Worm (Caenorhabditis elegans): ENCODE results near the gene nrde-2.

The nrde-2 gene

ce11 chrII:10270052-10270451 lies 22.6 kb upstream of the nrde-2 start, which contains the start of gene F54B3.2:
Gene F54B3.2 (minus strand): TSS chrII:10270152.
- TF ChIP-seq lin-39 (tag; optimal IDR thresholded peaks at IDR 0.05), result no peak
- TF ChIP-seq mab-9 (GFP tag; IDR thresholded peaks at IDR 0.05), result no peak
- no peak for TF ChIP-seq ama-1 (optimal IDR thresholded peaks at IDR 0.05)
- no peak for TF ChIP-seq lin-13 (GFP tag; optimal IDR thresholded peaks at IDR 0.05)
- no peak for TF ChIP-seq nhr-90 (tag; optimal IDR thresholded peaks at IDR 0.05; ENCODE audit: poor library complexity)
- no peak for TF ChIP-seq unc-86 (tag; optimal IDR thresholded peaks at IDR 0.05)

- TF ChIP-seq irx-1 (tag; optimal IDR thresholded peaks at IDR 0.05), result no peak
- no peak for TF ChIP-seq egl-27 (tag; optimal IDR thresholded peaks at IDR 0.05)
- TF ChIP-seq efl-3 (GFP tag; optimal IDR thresholded peaks at IDR 0.05), result no peak
- TF ChIP-seq unc-62 (GFP tag; optimal IDR thresholded peaks at IDR 0.05), result no peak
- no peak for TF ChIP-seq skn-1 (tag; optimal IDR thresholded peaks at IDR 0.05)
- TF ChIP-seq lin-39 (tag; optimal IDR thresholded peaks at IDR 0.05), result no peak
- no peak for TF ChIP-seq jun-1 (tag; optimal IDR thresholded peaks at IDR 0.05)
- TF ChIP-seq hlh-17 (GFP tag; optimal IDR thresholded peaks at IDR 0.05; ENCODE audit: borderline replicate concordance), result no peak
- no peak for TF ChIP-seq ceh-63 (GFP tag; optimal IDR thresholded peaks at IDR 0.05)
- TF ChIP-seq ces-1 (GFP tag; optimal IDR thresholded peaks at IDR 0.05), result no peak
- no peak for TF ChIP-seq ztf-4 (tag; optimal IDR thresholded peaks at IDR 0.05)
- no peak for TF ChIP-seq fkh-8 (tag; optimal IDR thresholded peaks at IDR 0.05)
- no peak for TF ChIP-seq swsn-7 (tag; optimal IDR thresholded peaks at IDR 0.05)
- TF ChIP-seq hpl-2 (GFP tag; optimal IDR thresholded peaks at IDR 0.05), result no peak
- no peak for TF ChIP-seq efl-1 (optimal IDR thresholded peaks at IDR 0.05)
- no peak for TF ChIP-seq efl-1 (GFP tag; optimal IDR thresholded peaks at IDR 0.05 in 1 of 2)
- TF ChIP-seq ceh-88 (GFP tag; IDR thresholded peaks at IDR 0.05), result no peak
- no peak for TF ChIP-seq unc-30 (tag; optimal IDR thresholded peaks at IDR 0.05)
Observed at ce11 chrII:10261261-10261660, 13.8 kb upstream of the nrde-2 start.

- no peak for TF ChIP-seq aly-2 (tag; optimal IDR thresholded peaks at IDR 0.05)
Observed at ce11 chrII:10252048-10252447, 4.6 kb upstream of the nrde-2 start.

- TF ChIP-seq sup-37 (GFP tag; optimal IDR thresholded peaks at IDR 0.05) (no peak), dpl-1 (GFP tag; optimal IDR thresholded peaks at IDR 0.05) (no peak), nhr-90 (tag; optimal IDR thresholded peaks at IDR 0.05; ENCODE audit: poor library complexity) (no peak), unc-62 (GFP tag; optimal IDR thresholded peaks at IDR 0.05) (no peak), nhr-20 (tag; optimal IDR thresholded peaks at IDR 0.05) (no peak), nhr-77 (tag; optimal IDR thresholded peaks at IDR 0.05) (no peak), aly-2 (tag; optimal IDR thresholded peaks at IDR 0.05) (peak; percentile 22), nhr-237 (tag; optimal IDR thresholded peaks at IDR 0.05) (no peak), ceh-88 (GFP tag; IDR thresholded peaks at IDR 0.05) (no peak), fkh-4 (tag; optimal IDR thresholded peaks at IDR 0.05; ENCODE audit: borderline replicate concordance) (no peak), efl-1 (optimal IDR thresholded peaks at IDR 0.05) (no peak), efl-1 (GFP tag; optimal IDR thresholded peaks at IDR 0.05 in 1 of 2) (peak in 1 of 2 experiments; percentile 1)
Observed at ce11 chrII:10250966-10251365, 3.5 kb upstream of the nrde-2 start, which contains the start of gene F54B3.1. Gene F54B3.1 (plus strand): TSS chrII:10251266.

ce11 chrII:10248355-10249041 lies 1.1 kb upstream of the nrde-2 start, which contains the start of gene atad-3:
Gene atad-3 (plus strand): TSS chrII:10248991.
- TF ChIP-seq nhr-237 (tag; optimal IDR thresholded peaks at IDR 0.05) (peak; percentile 70), zag-1 (tag; optimal IDR thresholded peaks at IDR 0.05) (no peak), mdl-1 (tag; optimal IDR thresholded peaks at IDR 0.05) (peak in 1 of 2 experiments; percentile 75), fkh-4 (tag; optimal IDR thresholded peaks at IDR 0.05; ENCODE audit: borderline replicate concordance) (peak; percentile 50), elt-3 (tag; optimal IDR thresholded peaks at IDR 0.05) (peak in 3 of 6 experiments; percentile 48 to 65 (median 58)), rnt-1 (tag; optimal IDR thresholded peaks at IDR 0.05) (peak; percentile 99), C04F5.9 (tag; optimal IDR thresholded peaks at IDR 0.05) (peak; percentile 83), unc-62 (GFP tag; optimal IDR thresholded peaks at IDR 0.05) (no peak), isw-1 (GFP tag; IDR thresholded peaks at IDR 0.05) (peak; percentile 97), dpl-1 (GFP tag; optimal IDR thresholded peaks at IDR 0.05) (peak; percentile 78 to 84 (median 81)), mep-1 (tag; optimal IDR thresholded peaks at IDR 0.05) (peak; percentile 88), nhr-84 (tag; optimal IDR thresholded peaks at IDR 0.05) (no peak), pax-3 (tag; optimal IDR thresholded peaks at IDR 0.05) (peak; percentile 83), aha-1 (tag; optimal IDR thresholded peaks at IDR 0.05) (peak; percentile 57), sptf-1 (tag; optimal IDR thresholded peaks at IDR 0.05) (no peak), fos-1 (tag; optimal IDR thresholded peaks at IDR 0.05) (peak; percentile 69), fkh-8 (tag; optimal IDR thresholded peaks at IDR 0.05) (peak; percentile 93), efl-3 (GFP tag; optimal IDR thresholded peaks at IDR 0.05) (no peak), efl-1 (optimal IDR thresholded peaks at IDR 0.05) (peak; percentile 87 to 89), efl-1 (GFP tag; optimal IDR thresholded peaks at IDR 0.05 in 1 of 2) (peak; percentile 79 to 98), ceh-82 (tag; optimal IDR thresholded peaks at IDR 0.05) (peak; percentile 87 to 95 (median 90))
